Worm (Caenorhabditis elegans) whole organism, young adult: Measurements from ENCODE around the gene str-121.

Experiments
- C06A6.2 ChIP-seq: fragments of 200-800 bp; sonication (Bioruptor generic); conservative IDR thresholded peaks from 2 replicates; pipeline ENCODE4 v1.3.6; 2022; ENCODE audit warnings: missing genetic modification characterization, missing compliant biosample characterization
- F33H1.4 ChIP-seq: fragments of 200-800 bp; sonication (Bioruptor generic); IDR thresholded peaks from 2 replicates; pipeline ENCODE4 v1.3.6; 2022; ENCODE audit warnings: missing genetic modification reagents, missing genetic modification characterization, missing compliant biosample characterization
- F52B5.7 ChIP-seq: sonication (generic microtip); optimal IDR thresholded peaks from 2 replicates; lab custom pipeline; 2016; ENCODE audit warnings: mild to moderate bottlenecking, missing genetic modification characterization, missing compliant biosample characterization
- T07F8.4 ChIP-seq: sonication (generic microtip); optimal IDR thresholded peaks from 2 replicates; lab custom pipeline; 2016; ENCODE audit warnings: mild to moderate bottlenecking, missing genetic modification characterization, moderate library complexity, missing compliant biosample characterization
- Y53F4B.3 ChIP-seq: fragments of 200-800 bp; sonication (Bioruptor generic); IDR thresholded peaks from 2 replicates; pipeline ENCODE4 v1.3.6; 2022; ENCODE audit warnings: missing genetic modification reagents, missing genetic modification characterization, missing compliant biosample characterization
- Y95B8A.8 ChIP-seq: fragments of 200-800 bp; sonication (Bioruptor generic); IDR thresholded peaks from 2 replicates; pipeline ENCODE4 v1.3.6; 2022; ENCODE audit warnings: missing genetic modification reagents, missing genetic modification characterization, missing compliant biosample characterization
- attf-6 ChIP-seq: fragments of 200-800 bp; sonication (Bioruptor generic); IDR thresholded peaks from 2 replicates; pipeline ENCODE4 v1.3.6; 2022; ENCODE audit warnings: missing genetic modification reagents, missing genetic modification characterization, missing compliant biosample characterization
- bed-2 ChIP-seq: fragments of 200-800 bp; sonication (Bioruptor generic); IDR thresholded peaks from 2 replicates; pipeline ENCODE4 v1.3.6; 2022; ENCODE audit warnings: missing genetic modification reagents, missing genetic modification characterization, missing compliant biosample characterization
- ccch-3 ChIP-seq: fragments of 200-800 bp; sonication (Bioruptor generic); optimal IDR thresholded peaks from 2 replicates; lab custom pipeline; 2018; ENCODE audit warnings: mild to moderate bottlenecking, missing genetic modification characterization, missing compliant biosample characterization
- cebp-2 ChIP-seq: fragments of 200-800 bp; sonication (Bioruptor generic); IDR thresholded peaks from 2 replicates; pipeline ENCODE4 v1.3.6; 2022; ENCODE audit warnings: missing genetic modification characterization, missing compliant biosample characterization
- ceh-100 ChIP-seq: fragments of 200-800 bp; sonication (Bioruptor generic); IDR thresholded peaks from 2 replicates; pipeline ENCODE4 v1.3.6; 2022; ENCODE audit warnings: missing genetic modification reagents, missing genetic modification characterization, missing compliant biosample characterization
- ceh-91 ChIP-seq: fragments of 200-800 bp; sonication (Bioruptor generic); IDR thresholded peaks from 2 replicates; pipeline ENCODE4 v1.3.6; 2022; ENCODE audit warnings: missing genetic modification reagents, missing genetic modification characterization, missing compliant biosample characterization
- dpl-1 ChIP-seq: fragments of 150-350 bp; optimal IDR thresholded peaks from 2 replicates; lab custom pipeline; 2014; ENCODE audit warnings: missing biosample characterization, missing genetic modification reagents, missing genetic modification characterization
- efl-1 ChIP-seq: fragments of 150-350 bp; optimal IDR thresholded peaks from 2 replicates; lab custom pipeline; 2014; ENCODE audit warnings: missing biosample characterization, missing genetic modification reagents, missing genetic modification characterization
- egrh-3 ChIP-seq: fragments of 200-800 bp; sonication (Bioruptor generic); IDR thresholded peaks from 2 replicates; pipeline ENCODE4 v1.3.6; 2022; ENCODE audit warnings: missing genetic modification reagents, missing genetic modification characterization, missing compliant biosample characterization
- ets-4 ChIP-seq: fragments of 200-800 bp; sonication (Bioruptor generic); optimal IDR thresholded peaks from 2 replicates; lab custom pipeline; 2018; ENCODE audit warnings: mild to moderate bottlenecking, missing genetic modification characterization, missing compliant biosample characterization
- lin-26 ChIP-seq: fragments of 200-800 bp; sonication (Bioruptor generic); IDR thresholded peaks from 2 replicates; pipeline ENCODE4 v1.3.6; 2022; ENCODE audit warnings: missing genetic modification reagents, missing genetic modification characterization, missing compliant biosample characterization
- lsl-1 ChIP-seq: fragments of 200-800 bp; sonication (Bioruptor generic); optimal IDR thresholded peaks from 2 replicates; lab custom pipeline; 2018; ENCODE audit warnings: mild to moderate bottlenecking, missing genetic modification characterization, moderate library complexity, missing compliant biosample characterization
- madf-3 ChIP-seq: fragments of 200-800 bp; sonication (Bioruptor generic); IDR thresholded peaks from 2 replicates; pipeline ENCODE4 v1.3.6; 2022; ENCODE audit warnings: missing genetic modification reagents, missing genetic modification characterization, missing compliant biosample characterization
- madf-6 ChIP-seq: fragments of 200-800 bp; sonication (Bioruptor generic); IDR thresholded peaks from 2 replicates; pipeline ENCODE4 v1.3.6; 2022; ENCODE audit warnings: missing genetic modification reagents, missing genetic modification characterization, missing compliant biosample characterization
- madf-8 ChIP-seq: fragments of 200-800 bp; sonication (Bioruptor generic); conservative IDR thresholded peaks from 2 replicates; pipeline ENCODE4 v1.3.6; 2022; ENCODE audit warnings: missing genetic modification reagents, missing genetic modification characterization, missing compliant biosample characterization
- mcd-1 ChIP-seq: fragments of 200-800 bp; sonication (Bioruptor generic); IDR thresholded peaks from 2 replicates; pipeline ENCODE4 v1.3.6; 2022; ENCODE audit warnings: missing genetic modification reagents, missing genetic modification characterization, missing compliant biosample characterization
- mxl-1 ChIP-seq: sonication (generic microtip); optimal IDR thresholded peaks from 2 replicates; lab custom pipeline; 2016; ENCODE audit warnings: missing genetic modification characterization, missing compliant biosample characterization
- nhr-179 ChIP-seq: sonication (generic microtip); optimal IDR thresholded peaks from 2 replicates; lab custom pipeline; 2016; ENCODE audit warnings: mild to moderate bottlenecking, missing genetic modification characterization, missing compliant biosample characterization
- pbrm-1 ChIP-seq: fragments of 200-800 bp; sonication (Bioruptor generic); IDR thresholded peaks from 2 replicates; pipeline ENCODE4 v1.3.6; 2022; ENCODE audit warnings: missing genetic modification reagents, missing genetic modification characterization, missing compliant biosample characterization
- rcor-1 ChIP-seq: fragments of 200-800 bp; sonication (Bioruptor generic); IDR thresholded peaks from 2 replicates; pipeline ENCODE4 v1.3.6; 2022; ENCODE audit warnings: missing genetic modification reagents, missing genetic modification characterization, missing compliant biosample characterization
- rpc-1 ChIP-seq, 2 experiments: fragments of 150-350 bp in 1 of 2; sonication (generic microtip) in 1 of 2; optimal IDR thresholded peaks; 2 replicates each; lab custom pipeline; 2014 to 2018; ENCODE audit warnings: missing biosample characterization in 1 of 2, missing genetic modification characterization in 1 of 2, missing genetic modification reagents in 1 of 2, missing genotype in 1 of 2
- sptf-2 ChIP-seq: fragments of 200-800 bp; sonication (Bioruptor generic); optimal IDR thresholded peaks from 2 replicates; lab custom pipeline; 2018; ENCODE audit warnings: mild to moderate bottlenecking, missing genetic modification characterization, missing compliant biosample characterization
- unc-130 ChIP-seq: sonication (generic microtip); optimal IDR thresholded peaks from 2 replicates; lab custom pipeline; 2016; ENCODE audit warnings: missing genetic modification reagents, missing genetic modification characterization, missing compliant biosample characterization
- xnd-1 ChIP-seq: sonication (generic microtip); optimal IDR thresholded peaks from 2 replicates; lab custom pipeline; 2016; ENCODE audit warnings: missing genotype, missing genetic modification reagents, missing genetic modification characterization, missing compliant biosample characterization
- zfh-2 ChIP-seq: fragments of 200-800 bp; sonication (Bioruptor generic); conservative IDR thresholded peaks from 2 replicates; pipeline ENCODE4 v1.3.6; 2022; ENCODE audit warnings: missing genetic modification reagents, missing genetic modification characterization, missing compliant biosample characterization
- ztf-25 ChIP-seq: fragments of 200-800 bp; sonication (Bioruptor generic); IDR thresholded peaks from 2 replicates; pipeline ENCODE4 v1.3.6; 2022; ENCODE audit warnings: missing genetic modification reagents, missing genetic modification characterization, missing compliant biosample characterization
- ztf-3 ChIP-seq: fragments of 200-800 bp; sonication (Bioruptor generic); optimal IDR thresholded peaks from 2 replicates; lab custom pipeline; 2018; ENCODE audit warnings: mild to moderate bottlenecking, missing genetic modification characterization, missing compliant biosample characterization

The str-121 gene

ce11 chrV:254591-254990, at the start of gene str-121:
TSS of gene str-121 (minus strand) at chrV:254691.
- TF ChIP-seq Y95B8A.8 (GFP tag; lab: Robert Waterston, UW) (no peak), unc-130 (GFP tag; lab: Kevin White, UChicago) (no peak), ceh-100 (no peak), bed-2 (GFP tag; lab: Robert Waterston, UW) (no peak), attf-6 (GFP tag; lab: Robert Waterston, UW) (no peak), sptf-2 (GFP tag; lab: Kevin White, UChicago) (no peak), mcd-1 (GFP tag; lab: Robert Waterston, UW) (no peak), Y53F4B.3 (GFP tag; lab: Robert Waterston, UW) (no peak), lin-26 (no peak), nhr-179 (tag; lab: Kevin White, UChicago) (no peak), ztf-25 (GFP tag; lab: Robert Waterston, UW) (no peak), dpl-1 (GFP tag; lab: Kevin White, UChicago) (no peak)

ce11 chrV:303271-303670, 48.8 kb upstream of the str-121 start:
- TF ChIP-seq zfh-2, result peak; percentile 88
- no peak for TF ChIP-seq T07F8.4 (tag; lab: Kevin White, UChicago)
- TF ChIP-seq egrh-3 (GFP tag; lab: Robert Waterston, UW), result peak; percentile 71; the same call in 1 of the 2 replicates
- no peak for TF ChIP-seq ceh-91 (GFP tag; lab: Robert Waterston, UW)
- TF ChIP-seq attf-6 (GFP tag; lab: Robert Waterston, UW), result no peak

DNA sequence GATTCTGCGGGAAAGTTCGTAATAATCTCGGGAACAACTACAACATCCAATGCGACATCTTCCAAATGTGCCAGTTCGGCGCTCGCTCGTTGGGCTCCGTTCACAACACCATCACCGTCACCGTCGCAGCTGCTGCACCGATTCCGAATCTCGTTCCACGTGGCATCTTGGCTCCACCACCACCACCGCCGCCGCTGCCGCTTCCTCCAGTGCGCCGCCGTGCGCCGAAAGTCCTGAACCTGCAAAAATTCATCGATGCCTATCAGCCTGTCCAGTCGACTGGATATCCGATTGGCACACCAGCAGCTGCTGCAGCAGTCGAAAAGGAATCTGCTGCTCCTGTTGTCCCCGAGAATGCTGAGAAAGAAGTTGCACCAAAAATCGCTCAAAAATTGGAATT, 43.9 kb upstream of the str-121 start:
- no peak for TF ChIP-seq pbrm-1 (GFP tag; lab: Robert Waterston, UW)
- no peak for TF ChIP-seq C06A6.2 (GFP tag; lab: Robert Waterston, UW)
- TF ChIP-seq ets-4, result no peak
- 0 out of 2 replicates have a peak, but pooled peaks have one; percentile 40 for TF ChIP-seq ztf-25 (GFP tag; lab: Robert Waterston, UW)
- TF ChIP-seq ztf-3 (GFP tag; lab: Kevin White, UChicago), result no peak
- TF ChIP-seq rcor-1 (GFP tag; lab: Robert Waterston, UW), result no peak
- TF ChIP-seq mxl-1 (tag; lab: Kevin White, UChicago), result no peak
- TF ChIP-seq zfh-2, result peak; percentile 76
- peak; percentile 43 for TF ChIP-seq F52B5.7 (tag; lab: Kevin White, UChicago)
- 0 out of 2 replicates have a peak, but pooled peaks have one; percentile 20 for TF ChIP-seq madf-3 (GFP tag; lab: Robert Waterston, UW)
- peak; percentile 77 for TF ChIP-seq egrh-3 (GFP tag; lab: Robert Waterston, UW)

- TF ChIP-seq madf-8, result peak; percentile 63
- TF ChIP-seq ccch-3, result no peak
- peak; percentile 33; the same call in 1 of the 2 replicates for TF ChIP-seq F33H1.4
- no peak for TF ChIP-seq unc-130 (GFP tag; lab: Kevin White, UChicago)
- no peak for TF ChIP-seq rpc-1 (optimal IDR thresholded peaks at IDR 0.05; lab: Kevin White, UChicago)
- TF ChIP-seq rpc-1 (tag; optimal IDR thresholded peaks at IDR 0.05; lab: Kevin White, UChicago), result no peak
- peak; percentile 83 for TF ChIP-seq lsl-1 (GFP tag; lab: Kevin White, UChicago)
- TF ChIP-seq cebp-2 (GFP tag; lab: Robert Waterston, UW), result no peak
- peak; percentile 71 for TF ChIP-seq madf-6
- peak; percentile 60 for TF ChIP-seq efl-1 (GFP tag; lab: Kevin White, UChicago)
- TF ChIP-seq xnd-1 (tag; lab: Kevin White, UChicago), result peak; percentile 52
- TF ChIP-seq, all 124 proteins: peak for 6
These were observed 43.0 kb upstream of the str-121 start, which contains the start of gene F33E11.2 for ce11 chrV:297424-297991. TSS of gene F33E11.2 (plus strand) at chrV:297947.
